Fruit fly (Drosophila melanogaster): ENCODE results near the gene Cyp303a1.

Gene Cyp303a1

DNA sequence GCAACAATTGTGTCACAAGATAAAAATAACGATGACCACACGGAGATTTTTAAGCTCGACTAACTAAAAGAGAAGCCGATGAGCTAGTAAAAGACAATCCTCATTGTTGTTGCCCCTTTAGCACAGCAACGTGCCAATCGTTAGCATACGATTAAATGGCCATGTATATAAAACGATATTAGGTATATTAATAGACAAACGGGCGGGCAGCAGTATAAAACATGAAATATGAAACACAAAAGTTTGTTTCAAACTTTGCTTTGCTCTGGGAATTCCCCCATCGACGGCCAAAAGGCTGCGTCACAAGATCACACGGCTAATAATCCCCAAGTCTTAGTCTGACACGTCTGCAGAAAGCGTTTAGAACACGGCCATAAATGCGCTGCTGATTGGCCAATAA is 22.4 kb downstream of the Cyp303a1 start:
- TF ChIP-seq fd96Ca (GFP tag; IDR thresholded peaks at IDR 0.05): no peak
- no peak for TF ChIP-seq CG12605 (GFP tag; IDR thresholded peaks at IDR 0.05)
- TF ChIP-seq gl (tag; optimal IDR thresholded peaks at IDR 0.05): no peak
- TF ChIP-seq CG34367 (tag; optimal IDR thresholded peaks at IDR 0.05): no peak
- no peak for TF ChIP-seq rn (GFP tag; IDR thresholded peaks at IDR 0.05)
- TF ChIP-seq CG8301 (tag; optimal IDR thresholded peaks at IDR 0.05): no peak
- TF ChIP-seq Pif1B (GFP tag; optimal IDR thresholded peaks at IDR 0.05): no peak

DNA sequence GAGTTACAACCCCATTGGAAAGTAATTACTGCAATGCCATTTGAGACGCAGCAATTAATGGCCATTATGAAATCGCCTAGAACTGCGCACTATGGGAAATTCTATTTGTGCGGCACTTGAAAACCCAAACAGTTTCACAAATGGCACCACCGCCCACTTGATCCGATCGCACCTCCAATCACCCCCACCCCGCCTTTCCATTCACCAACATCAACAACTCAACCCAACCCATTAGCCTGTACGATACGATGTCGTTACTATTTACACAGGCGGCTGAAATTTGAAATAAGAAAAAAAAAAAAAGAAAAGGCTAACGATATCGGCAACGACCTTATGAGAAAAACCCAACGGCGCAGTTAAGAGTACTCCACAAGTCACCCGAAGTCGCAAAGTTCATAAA is 23.1 kb downstream of the Cyp303a1 start:
- TF ChIP-seq CG4496 (GFP tag; IDR thresholded peaks at IDR 0.05) (no peak), CG8159 (tag; optimal IDR thresholded peaks at IDR 0.05) (no peak), Snoo (tag; optimal IDR thresholded peaks at IDR 0.05) (no peak), Pif1A (GFP tag; optimal IDR thresholded peaks at IDR 0.05) (no peak), CG10348 (GFP tag; IDR thresholded peaks at IDR 0.05) (no peak), CG9948 (tag; optimal IDR thresholded peaks at IDR 0.05) (no peak), CG12605 (GFP tag; IDR thresholded peaks at IDR 0.05) (no peak), CG34367 (tag; optimal IDR thresholded peaks at IDR 0.05) (no peak), rn (GFP tag; IDR thresholded peaks at IDR 0.05) (no peak), fd96Ca (GFP tag; IDR thresholded peaks at IDR 0.05) (no peak), D1 (tag; optimal IDR thresholded peaks at IDR 0.05) (no peak), CG15710 (tag; optimal IDR thresholded peaks at IDR 0.05) (no peak)

dm6 chr2L:16317777-16318610 is 24.0 kb downstream of the Cyp303a1 start:
- TF ChIP-seq D1 (tag; optimal IDR thresholded peaks at IDR 0.05) (no peak), CG10348 (GFP tag; IDR thresholded peaks at IDR 0.05) (no peak), Ets98B (GFP tag; IDR thresholded peaks at IDR 0.05) (no peak), CG15710 (tag; optimal IDR thresholded peaks at IDR 0.05) (no peak), Snoo (tag; optimal IDR thresholded peaks at IDR 0.05) (no peak)

dm6 chr2L:16319743-16320142 is 25.8 kb downstream of the Cyp303a1 start:
- TF ChIP-seq CG17806 (tag; optimal IDR thresholded peaks at IDR 0.05) (no peak), CG34367 (tag; optimal IDR thresholded peaks at IDR 0.05) (no peak), Snoo (tag; optimal IDR thresholded peaks at IDR 0.05) (no peak), CG4496 (GFP tag; IDR thresholded peaks at IDR 0.05) (no peak), CG8301 (tag; optimal IDR thresholded peaks at IDR 0.05) (no peak), CG14655 (GFP tag; optimal IDR thresholded peaks at IDR 0.05) (no peak), CG9948 (tag; optimal IDR thresholded peaks at IDR 0.05) (no peak)

DNA sequence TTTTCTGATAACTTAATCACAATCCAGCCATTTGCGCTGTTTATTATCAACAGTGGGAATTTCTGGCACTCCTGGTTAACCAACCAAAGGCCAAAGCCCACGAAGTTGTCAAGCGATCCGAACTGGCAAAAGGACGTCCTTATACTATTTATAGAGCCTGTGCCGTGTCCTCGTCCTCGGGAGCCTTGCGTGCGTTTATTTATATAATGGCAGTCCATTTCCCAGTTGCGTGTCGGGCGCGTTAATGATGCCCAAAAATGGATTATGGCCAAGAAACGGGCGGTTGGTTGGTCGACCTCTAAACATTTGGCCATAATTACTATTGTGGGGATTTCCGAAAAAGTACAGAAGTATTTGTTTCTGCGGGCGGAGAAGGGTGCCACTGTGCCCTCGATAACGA is 26.4 kb downstream of the Cyp303a1 start:
- no peak for TF ChIP-seq CG12605 (GFP tag; IDR thresholded peaks at IDR 0.05)
- TF ChIP-seq Snoo (tag; optimal IDR thresholded peaks at IDR 0.05): no peak
- TF ChIP-seq CG8301 (tag; optimal IDR thresholded peaks at IDR 0.05): no peak
- TF ChIP-seq Ets98B (GFP tag; IDR thresholded peaks at IDR 0.05): no peak
- no peak for TF ChIP-seq EcR (GFP tag; optimal IDR thresholded peaks at IDR 0.05)
- no peak for TF ChIP-seq CG34367 (tag; optimal IDR thresholded peaks at IDR 0.05)
- no peak for TF ChIP-seq CG4496 (GFP tag; IDR thresholded peaks at IDR 0.05)
- TF ChIP-seq CG8159 (tag; optimal IDR thresholded peaks at IDR 0.05): no peak
- TF ChIP-seq Pif1A (GFP tag; optimal IDR thresholded peaks at IDR 0.05): no peak
- no peak for TF ChIP-seq CG17806 (tag; optimal IDR thresholded peaks at IDR 0.05)
- TF ChIP-seq CG15710 (tag; optimal IDR thresholded peaks at IDR 0.05): no peak
- no peak for TF ChIP-seq CG10348 (GFP tag; IDR thresholded peaks at IDR 0.05)

- TF ChIP-seq CG4496 (GFP tag; IDR thresholded peaks at IDR 0.05) (0 out of 3 replicates have a peak, but pooled peaks have one; percentile 23), Pif1A (GFP tag; optimal IDR thresholded peaks at IDR 0.05) (no peak)
Measured at dm6 chr2L:16321209-16321608, 27.2 kb downstream of the Cyp303a1 start.

- TF ChIP-seq CG8159 (tag; optimal IDR thresholded peaks at IDR 0.05) (no peak), CG34367 (tag; optimal IDR thresholded peaks at IDR 0.05) (no peak), CG8301 (tag; optimal IDR thresholded peaks at IDR 0.05) (no peak), gl (tag; optimal IDR thresholded peaks at IDR 0.05) (no peak), CG17806 (tag; optimal IDR thresholded peaks at IDR 0.05) (no peak)
Measured at dm6 chr2L:16321872-16322631, 28.1 kb downstream of the Cyp303a1 start.

DNA sequence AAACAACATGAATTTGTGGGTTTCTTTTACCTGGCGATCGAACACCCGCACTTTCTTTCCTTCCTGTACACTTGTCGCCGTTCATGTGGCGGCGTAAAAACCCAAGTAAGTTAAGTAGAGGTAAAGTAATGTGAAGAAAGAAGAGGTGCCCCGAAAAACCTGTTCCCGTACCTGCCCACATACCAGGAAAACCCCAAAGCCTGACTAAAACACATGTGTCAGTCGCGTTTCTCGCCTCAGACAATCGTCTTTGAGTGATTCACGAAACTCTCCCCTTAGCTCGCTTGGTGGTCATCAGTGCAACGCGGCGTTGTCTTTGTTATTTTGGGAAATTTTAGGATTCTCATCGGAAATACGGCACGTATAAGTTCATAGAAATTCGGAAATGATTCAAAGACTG is 29.6 kb downstream of the Cyp303a1 start:
- TF ChIP-seq CG34367 (tag; optimal IDR thresholded peaks at IDR 0.05) (no peak), CG8159 (tag; optimal IDR thresholded peaks at IDR 0.05) (no peak), CG12605 (GFP tag; IDR thresholded peaks at IDR 0.05) (no peak), CG4496 (GFP tag; IDR thresholded peaks at IDR 0.05) (no peak), CG14655 (GFP tag; optimal IDR thresholded peaks at IDR 0.05) (no peak), CG13204 (GFP tag; optimal IDR thresholded peaks at IDR 0.05) (no peak), CG9948 (tag; optimal IDR thresholded peaks at IDR 0.05) (no peak), CG8301 (tag; optimal IDR thresholded peaks at IDR 0.05) (no peak), Snoo (tag; optimal IDR thresholded peaks at IDR 0.05) (no peak), CG10348 (GFP tag; IDR thresholded peaks at IDR 0.05) (no peak), CG32121 (GFP tag; IDR thresholded peaks at IDR 0.05) (no peak), fd96Ca (GFP tag; IDR thresholded peaks at IDR 0.05) (no peak), EcR (GFP tag; optimal IDR thresholded peaks at IDR 0.05) (no peak), gl (tag; optimal IDR thresholded peaks at IDR 0.05) (no peak), D1 (tag; optimal IDR thresholded peaks at IDR 0.05) (no peak), Ets98B (GFP tag; IDR thresholded peaks at IDR 0.05) (no peak)

Measured in whole organism, pupa.